Fruit fly (Drosophila melanogaster): ENCODE results near the gene mRpL9.
A peak's percentile ranks its signal among the peaks of the same experiment; 100 is the strongest.

The mRpL9 gene

DNA sequence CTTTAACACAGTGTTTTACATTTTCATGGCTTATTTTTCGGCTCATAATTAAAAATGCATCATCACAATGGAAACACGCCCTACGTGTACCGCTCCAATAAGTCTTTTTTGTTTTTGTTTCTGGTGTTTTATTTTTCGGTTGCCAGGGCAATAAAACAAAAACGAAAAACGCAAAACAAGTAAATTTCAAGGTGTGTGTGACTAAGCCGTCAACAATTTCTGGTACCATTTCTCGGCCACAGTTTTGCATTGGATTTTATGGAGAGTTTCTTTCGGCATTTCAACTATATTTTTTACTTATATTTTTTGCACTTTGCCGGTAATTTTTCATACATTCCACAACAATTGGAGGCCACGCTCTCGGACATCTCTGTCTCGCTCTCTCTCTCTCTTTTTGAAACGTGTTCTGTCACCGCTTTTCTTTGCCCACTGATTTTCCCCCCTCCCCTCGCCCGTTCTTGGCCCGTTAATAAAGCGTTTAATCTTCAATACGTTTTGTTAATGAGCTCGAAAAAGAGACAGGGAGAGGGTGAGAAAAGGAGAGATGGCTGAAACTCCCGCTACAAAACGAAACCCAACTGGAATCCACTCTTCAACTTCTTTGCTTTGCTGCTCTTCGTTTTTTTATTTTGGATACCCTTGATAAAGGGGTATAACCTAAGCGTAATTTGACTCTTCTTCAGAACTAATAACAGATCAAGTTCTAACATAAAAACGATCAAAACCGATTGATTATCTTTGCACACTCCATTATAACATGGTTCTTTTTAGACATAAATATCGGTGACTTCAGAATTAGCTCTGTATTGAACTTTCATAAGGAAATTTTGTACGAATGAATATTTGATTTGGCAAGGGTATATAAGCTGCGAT, 37.3 kb upstream of the mRpL9 start (continued):
- TF ChIP-seq CG8119 (GFP tag; IDR thresholded peaks at IDR 0.05) (no peak), CG1621 (tag; optimal IDR thresholded peaks at IDR 0.05) (no peak), achi (GFP tag; optimal IDR thresholded peaks at IDR 0.05) (no peak), Eip78C (GFP tag) (peak; percentile 79), Met (GFP tag; optimal IDR thresholded peaks at IDR 0.05) (peak; percentile 68), cyc (GFP tag; optimal IDR thresholded peaks at IDR 0.05) (peak; percentile 51), vri (GFP tag; optimal IDR thresholded peaks at IDR 0.05) (peak; percentile 48), salr (GFP tag; optimal IDR thresholded peaks at IDR 0.05) (no peak), CG10669 (GFP tag; optimal IDR thresholded peaks at IDR 0.05) (no peak), eg (GFP tag; IDR thresholded peaks at IDR 0.05) (no peak), CG31627 (GFP tag; optimal IDR thresholded peaks at IDR 0.05) (no peak), CG10631 (GFP tag; optimal IDR thresholded peaks at IDR 0.05) (no peak), CG9139 (GFP tag; optimal IDR thresholded peaks at IDR 0.05) (peak; percentile 1), Ets21C (GFP tag; optimal IDR thresholded peaks at IDR 0.05) (peak; percentile 32), CG3032 (tag; optimal IDR thresholded peaks at IDR 0.05) (no peak), Eip75B (GFP tag; optimal IDR thresholded peaks at IDR 0.05) (no peak)

DNA sequence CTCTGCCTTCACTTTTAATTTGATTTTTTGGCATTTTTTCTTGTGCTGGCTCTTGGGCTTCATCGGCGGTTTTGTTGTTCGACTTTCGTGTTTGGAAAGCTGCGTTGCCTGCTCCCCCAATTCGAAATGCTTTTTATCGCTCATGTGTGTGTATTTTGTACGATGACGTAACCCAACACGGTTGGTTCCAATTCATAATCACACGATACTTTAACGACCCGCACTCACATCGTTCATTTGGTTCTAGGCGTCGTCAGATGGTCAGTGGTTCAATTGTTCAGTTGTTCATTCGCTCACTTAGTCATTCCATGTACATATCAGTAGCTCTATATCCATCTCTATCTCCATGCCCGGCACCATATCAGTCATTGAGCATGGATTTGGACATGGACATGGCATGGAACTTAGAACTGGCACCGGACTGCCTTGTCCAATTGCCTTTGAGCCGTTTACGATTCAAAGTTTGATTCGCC, 36.6 kb upstream of the mRpL9 start:
- TF ChIP-seq vri (GFP tag; optimal IDR thresholded peaks at IDR 0.05) (peak; percentile 42), dac (GFP tag; optimal IDR thresholded peaks at IDR 0.05) (no peak), Blimp-1 (GFP tag; optimal IDR thresholded peaks at IDR 0.05) (peak; percentile 17)

DNA sequence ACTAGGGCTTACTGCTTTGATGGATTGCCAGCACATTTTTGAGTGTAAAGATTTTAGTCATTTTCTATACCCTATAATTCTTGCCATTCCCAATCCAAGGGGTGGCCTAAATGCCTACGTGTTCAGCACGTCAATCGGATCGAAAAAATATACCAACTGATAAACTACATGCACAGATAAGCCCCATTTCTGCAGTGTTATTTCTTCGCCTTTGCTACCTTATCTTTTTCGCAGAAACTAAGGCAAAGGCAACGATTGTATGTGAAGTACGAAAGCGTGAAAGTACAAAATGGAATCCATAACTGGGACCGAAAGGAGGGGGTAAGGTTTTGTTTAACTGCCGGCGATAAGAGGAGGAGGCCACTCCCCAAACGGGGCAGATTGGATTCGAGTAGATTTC, 32.6 kb upstream of the mRpL9 start:
- TF ChIP-seq CG11762 (GFP tag; optimal IDR thresholded peaks at IDR 0.05; ENCODE audit: insufficient read depth) (no peak), vri (GFP tag; optimal IDR thresholded peaks at IDR 0.05) (peak; percentile 83)

DNA sequence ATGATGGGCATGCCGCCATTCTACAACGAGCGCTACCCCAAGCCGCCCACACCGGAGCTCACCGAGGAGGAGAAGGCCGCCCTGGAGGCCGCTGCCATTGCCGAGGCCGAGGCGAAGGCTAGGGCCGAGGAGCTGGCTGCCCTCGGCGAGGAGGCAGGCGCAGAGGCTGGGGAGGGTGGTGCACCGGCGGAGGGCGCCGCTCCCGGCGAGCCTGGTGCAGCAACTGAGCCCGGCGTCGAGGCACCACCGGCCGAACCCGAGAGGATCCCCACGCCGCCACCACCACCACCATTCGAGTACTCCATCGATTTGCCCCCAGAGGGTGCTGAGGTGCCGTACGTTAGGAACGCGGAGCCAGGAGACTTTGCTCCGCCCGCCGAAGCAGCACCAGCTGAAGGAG, 25.3 kb upstream of the mRpL9 start:
- no peak for TF ChIP-seq CG6808 (GFP tag; optimal IDR thresholded peaks at IDR 0.05)
- TF ChIP-seq ss (GFP tag; optimal IDR thresholded peaks at IDR 0.05), result no peak
- no peak for TF ChIP-seq CG7368 (GFP tag; optimal IDR thresholded peaks at IDR 0.05)
- no peak for TF ChIP-seq CG32006 (GFP tag; optimal IDR thresholded peaks at IDR 0.05)
- no peak for TF ChIP-seq net (GFP tag; optimal IDR thresholded peaks at IDR 0.05)
- TF ChIP-seq Smox (GFP tag; optimal IDR thresholded peaks at IDR 0.05), result no peak
- TF ChIP-seq Eip78C (GFP tag), result no peak
- no peak for TF ChIP-seq CG6276 (GFP tag; optimal IDR thresholded peaks at IDR 0.05)
- TF ChIP-seq Sox14 (GFP tag; optimal IDR thresholded peaks at IDR 0.05), result no peak
- TF ChIP-seq salr (GFP tag; optimal IDR thresholded peaks at IDR 0.05), result no peak
- no peak for TF ChIP-seq CG8632 (GFP tag; optimal IDR thresholded peaks at IDR 0.05)

DNA sequence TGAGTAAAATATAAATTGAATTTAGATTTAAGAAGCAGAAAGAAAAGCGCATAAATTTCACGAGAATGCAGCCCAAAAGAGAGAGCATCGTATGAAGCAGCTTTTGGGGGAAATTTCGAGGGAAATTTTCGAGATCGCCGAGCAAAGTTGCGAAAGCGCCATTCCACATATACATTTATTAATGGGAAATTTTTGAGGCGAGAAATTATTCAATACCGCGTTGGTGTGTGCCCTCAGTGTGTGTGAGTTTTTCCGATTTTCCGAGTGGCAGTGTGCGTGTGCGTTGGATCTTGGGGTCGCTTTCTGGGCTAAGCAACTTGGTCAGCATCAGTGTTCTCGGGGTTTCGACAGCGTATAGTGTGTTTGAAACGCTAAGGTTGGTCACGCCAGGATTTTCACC, 20.6 kb upstream of the mRpL9 start, which contains the start of gene Tm2:
Gene Tm2, plus strand, starts transcription at position 270 of the 400 bp plus-strand sequence.
- TF ChIP-seq CG32006 (GFP tag; optimal IDR thresholded peaks at IDR 0.05) (no peak), CG9139 (GFP tag; optimal IDR thresholded peaks at IDR 0.05) (no peak), Eip75B (GFP tag; optimal IDR thresholded peaks at IDR 0.05) (no peak), eg (GFP tag; IDR thresholded peaks at IDR 0.05) (no peak), CG8319 (GFP tag; optimal IDR thresholded peaks at IDR 0.05) (no peak), vri (GFP tag; optimal IDR thresholded peaks at IDR 0.05) (no peak), Met (GFP tag; optimal IDR thresholded peaks at IDR 0.05) (no peak), salr (GFP tag; optimal IDR thresholded peaks at IDR 0.05) (no peak), CG6854 (GFP tag; optimal IDR thresholded peaks at IDR 0.05) (no peak), cyc (GFP tag; optimal IDR thresholded peaks at IDR 0.05) (no peak), CG15336 (GFP tag; IDR thresholded peaks at IDR 0.05) (no peak), pdm3 (GFP tag; optimal IDR thresholded peaks at IDR 0.05) (no peak), CG31627 (GFP tag; optimal IDR thresholded peaks at IDR 0.05) (no peak), Hr4 (GFP tag; optimal IDR thresholded peaks at IDR 0.05) (no peak), CG10669 (GFP tag; optimal IDR thresholded peaks at IDR 0.05) (no peak), CG34406 (GFP tag; optimal IDR thresholded peaks at IDR 0.05) (no peak), Smox (GFP tag; optimal IDR thresholded peaks at IDR 0.05) (no peak), Ets21C (GFP tag; optimal IDR thresholded peaks at IDR 0.05) (no peak), CG3032 (tag; optimal IDR thresholded peaks at IDR 0.05) (no peak)
